Fruit fly (Drosophila melanogaster): ENCODE results near the gene CG11601.

- TF ChIP-seq chm (GFP tag; IDR thresholded peaks at IDR 0.05) (no peak), Ada2b (GFP tag; IDR thresholded peaks at IDR 0.05) (no peak), Atf3 (GFP tag; optimal IDR thresholded peaks at IDR 0.05) (no peak), Awh (GFP tag; IDR thresholded peaks at IDR 0.05) (no peak), GATAe (GFP tag; conservative IDR thresholded peaks at IDR 0.05) (no peak), CG17912 (GFP tag; optimal IDR thresholded peaks at IDR 0.05) (no peak)
Measured at dm6 chr2L:252174-252573, 30.9 kb downstream of the CG11601 start, which contains the start of gene Rpp30.

All from whole organism, embryonic.